Worm (Caenorhabditis elegans): ENCODE measurements around the gene T22C8.4.
A peak's percentile ranks its signal among the peaks of the same experiment; 100 is the strongest.

T22C8.4 gene

DNA sequence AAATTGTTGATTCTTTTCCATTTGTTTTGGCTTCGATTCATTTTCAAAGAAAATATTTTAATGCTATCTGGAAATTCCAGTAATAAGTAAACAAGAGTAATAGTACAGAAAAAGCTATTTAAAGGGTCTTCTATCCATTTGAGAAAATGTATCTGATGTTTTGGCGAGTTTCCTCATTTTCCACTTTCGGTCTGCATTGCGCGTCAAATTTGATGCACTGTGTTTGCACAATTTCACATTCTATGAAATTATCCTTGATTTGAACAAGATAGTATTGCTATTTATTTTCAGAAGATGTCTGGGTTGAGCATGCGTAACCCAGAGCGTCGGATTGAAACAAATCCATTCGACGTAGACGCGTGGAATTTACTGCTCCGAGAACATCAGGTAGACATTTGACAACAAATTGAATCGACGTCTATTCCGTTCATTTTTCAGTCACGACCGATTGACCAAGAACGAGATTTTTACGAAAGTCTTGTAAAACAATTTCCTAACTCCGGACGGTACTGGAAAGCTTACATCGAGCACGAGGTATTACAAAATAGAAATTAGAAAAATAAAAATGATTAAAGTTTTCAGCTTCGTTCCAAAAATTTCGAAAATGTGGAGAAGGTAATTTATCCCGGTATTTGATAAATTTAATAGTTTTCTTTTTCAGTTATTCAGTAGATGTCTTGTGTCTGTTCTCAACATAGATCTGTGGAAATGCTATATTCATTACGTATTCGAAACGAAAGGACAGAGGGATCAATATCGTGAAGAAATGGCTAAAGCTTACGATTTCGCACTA lies 19.5 kb downstream of the T22C8.4 start, which contains the start of gene suf-1:
Gene suf-1, plus strand, starts transcription at position 280 of the 793 bp plus-strand sequence.
- TF ChIP-seq elt-2 (tag; optimal IDR thresholded peaks at IDR 0.05) (peak; percentile 24), unc-39 (tag; optimal IDR thresholded peaks at IDR 0.05) (no peak), ceh-82 (tag; optimal IDR thresholded peaks at IDR 0.05) (peak; percentile 22), unc-62 (GFP tag; optimal IDR thresholded peaks at IDR 0.05) (no peak), ama-1 (optimal IDR thresholded peaks at IDR 0.05) (peak; percentile 30), ZK546.5 (tag; optimal IDR thresholded peaks at IDR 0.05) (no peak), daf-12 (tag; optimal IDR thresholded peaks at IDR 0.05) (no peak), nhr-76 (tag; optimal IDR thresholded peaks at IDR 0.05) (peak; percentile 18), fkh-10 (GFP tag; optimal IDR thresholded peaks at IDR 0.05) (no peak), elt-1 (tag; optimal IDR thresholded peaks at IDR 0.05) (no peak), ceh-28 (tag; optimal IDR thresholded peaks at IDR 0.05) (no peak), jun-1 (tag; optimal IDR thresholded peaks at IDR 0.05) (no peak), fos-1 (tag; optimal IDR thresholded peaks at IDR 0.05) (no peak), nhr-77 (tag; optimal IDR thresholded peaks at IDR 0.05) (no peak), R02D3.7 (tag; optimal IDR thresholded peaks at IDR 0.05) (no peak), ztf-11 (tag; optimal IDR thresholded peaks at IDR 0.05) (no peak), zag-1 (tag; optimal IDR thresholded peaks at IDR 0.05) (no peak), lsy-12 (tag; optimal IDR thresholded peaks at IDR 0.05) (peak; percentile 11), nfya-1 (tag; optimal IDR thresholded peaks at IDR 0.05; ENCODE audit: insufficient read depth) (no peak), skn-1 (tag; optimal IDR thresholded peaks at IDR 0.05) (no peak)

DNA sequence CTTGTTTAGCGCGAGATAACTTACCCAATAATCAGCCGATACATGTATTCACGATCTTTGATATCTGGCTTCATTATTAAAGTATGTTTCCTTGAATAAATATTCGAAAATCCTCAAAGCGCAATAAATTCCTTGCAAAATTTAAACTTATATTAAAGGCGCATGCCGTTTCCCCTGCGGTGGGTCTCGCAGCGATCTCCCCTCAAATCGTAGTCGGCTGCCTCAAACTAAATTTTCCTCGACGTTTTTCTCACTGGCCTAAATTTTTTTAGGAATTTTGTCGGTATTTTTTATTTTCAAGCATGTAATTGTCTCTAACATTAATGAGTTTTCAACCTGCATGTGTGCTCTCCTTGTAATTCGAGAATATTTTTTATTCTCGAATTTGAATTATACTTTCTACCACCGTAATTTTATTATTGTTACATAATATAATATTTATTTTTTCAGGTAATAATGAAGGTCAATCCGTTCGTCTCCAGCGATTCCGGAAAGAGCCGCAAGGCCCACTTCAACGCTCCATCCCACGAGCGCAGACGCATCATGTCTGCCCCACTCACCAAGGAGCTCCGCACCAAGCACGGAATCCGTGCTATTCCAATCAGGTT lies 20.9 kb downstream of the T22C8.4 start, which contains the start of the genes cpf-1 and rpl-26:
Gene cpf-1, minus strand, starts transcription at position 104 of the 608 bp plus-strand sequence.
Gene rpl-26, plus strand, starts transcription at position 449 of the 608 bp plus-strand sequence.
- no peak for TF ChIP-seq mdl-1 (tag; optimal IDR thresholded peaks at IDR 0.05)
- TF ChIP-seq nhr-25 (tag; optimal IDR thresholded peaks at IDR 0.05), result peak; percentile 28
- TF ChIP-seq fos-1 (tag; optimal IDR thresholded peaks at IDR 0.05), result no peak
- peak; percentile 62 for TF ChIP-seq egl-5 (tag; optimal IDR thresholded peaks at IDR 0.05)
- peak; percentile 69 for TF ChIP-seq nhr-23 (tag; optimal IDR thresholded peaks at IDR 0.05)
- peak; percentile 74 for TF ChIP-seq lin-39 (tag; optimal IDR thresholded peaks at IDR 0.05)
- peak; percentile 76 for TF ChIP-seq lin-15B (tag; optimal IDR thresholded peaks at IDR 0.05)
- TF ChIP-seq jun-1 (tag; optimal IDR thresholded peaks at IDR 0.05), result peak; percentile 42
- no peak for TF ChIP-seq ceh-9 (tag; optimal IDR thresholded peaks at IDR 0.05)
- no peak for TF ChIP-seq nhr-77 (tag; optimal IDR thresholded peaks at IDR 0.05)
- no peak for TF ChIP-seq ceh-16 (tag; optimal IDR thresholded peaks at IDR 0.05)
- peak; percentile 35 for TF ChIP-seq elt-2 (tag; optimal IDR thresholded peaks at IDR 0.05)
- TF ChIP-seq nhr-237 (tag; optimal IDR thresholded peaks at IDR 0.05), result no peak
- no peak for TF ChIP-seq tbx-2 (tag; optimal IDR thresholded peaks at IDR 0.05)
- TF ChIP-seq ztf-11 (tag; optimal IDR thresholded peaks at IDR 0.05), result no peak
- TF ChIP-seq egl-27 (tag; optimal IDR thresholded peaks at IDR 0.05), result no peak
- no peak for TF ChIP-seq R02D3.7 (tag; optimal IDR thresholded peaks at IDR 0.05)
- TF ChIP-seq snpc-4 (tag; optimal IDR thresholded peaks at IDR 0.05), result peak; percentile 90
- no peak for TF ChIP-seq ceh-82 (tag; optimal IDR thresholded peaks at IDR 0.05)
- TF ChIP-seq unc-62 (GFP tag; optimal IDR thresholded peaks at IDR 0.05), result no peak
- TF ChIP-seq hmg-11 (tag; optimal IDR thresholded peaks at IDR 0.05), result no peak
- TF ChIP-seq nfya-1 (tag; optimal IDR thresholded peaks at IDR 0.05; ENCODE audit: insufficient read depth), result peak; percentile 81
- no peak for TF ChIP-seq eor-1 (tag; optimal IDR thresholded peaks at IDR 0.05)

DNA sequence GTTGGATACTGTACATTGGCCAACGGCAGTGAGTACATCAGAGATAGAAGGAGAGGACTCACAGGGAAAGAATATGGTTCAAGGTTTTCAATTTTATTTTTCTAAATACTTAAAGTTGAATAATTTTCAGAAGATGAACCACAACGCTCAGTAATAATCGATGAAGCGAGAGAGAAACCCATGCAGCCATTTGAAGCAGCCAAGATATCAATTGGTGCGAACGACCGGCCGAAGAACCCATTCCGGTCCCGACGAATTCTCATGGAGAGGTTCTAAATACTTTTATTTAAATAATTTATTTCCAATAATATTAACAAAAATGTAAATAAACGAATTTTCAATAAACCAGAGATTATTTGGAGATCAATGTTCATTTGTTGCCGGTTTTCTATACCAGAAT lies 23.1 kb downstream of the T22C8.4 start, which contains the start of gene pigg-1:
Gene pigg-1, minus strand, starts transcription at position 101 of the 400 bp plus-strand sequence.
- TF ChIP-seq ztf-11 (tag; optimal IDR thresholded peaks at IDR 0.05) (no peak), eor-1 (tag; optimal IDR thresholded peaks at IDR 0.05) (no peak), lin-15B (tag; optimal IDR thresholded peaks at IDR 0.05) (no peak), fkh-10 (GFP tag; optimal IDR thresholded peaks at IDR 0.05) (no peak), zag-1 (tag; optimal IDR thresholded peaks at IDR 0.05) (no peak), lsy-12 (tag; optimal IDR thresholded peaks at IDR 0.05) (no peak), snpc-4 (tag; optimal IDR thresholded peaks at IDR 0.05) (no peak), R02D3.7 (tag; optimal IDR thresholded peaks at IDR 0.05) (no peak), nfya-1 (tag; optimal IDR thresholded peaks at IDR 0.05; ENCODE audit: insufficient read depth) (no peak), elt-3 (tag; optimal IDR thresholded peaks at IDR 0.05) (no peak), skn-1 (tag; optimal IDR thresholded peaks at IDR 0.05) (no peak), ZK546.5 (tag; optimal IDR thresholded peaks at IDR 0.05) (no peak), lin-39 (tag; optimal IDR thresholded peaks at IDR 0.05) (no peak), unc-39 (tag; optimal IDR thresholded peaks at IDR 0.05) (no peak), ceh-82 (tag; optimal IDR thresholded peaks at IDR 0.05) (no peak), nhr-237 (tag; optimal IDR thresholded peaks at IDR 0.05) (no peak), ceh-16 (tag; optimal IDR thresholded peaks at IDR 0.05) (no peak), nhr-43 (tag; optimal IDR thresholded peaks at IDR 0.05; ENCODE audit: poor library complexity, severe bottlenecking) (no peak), nhr-28 (tag; optimal IDR thresholded peaks at IDR 0.05) (no peak), nhr-76 (tag; optimal IDR thresholded peaks at IDR 0.05) (no peak)
